Fruit fly (Drosophila melanogaster) whole organism, embryonic: ENCODE results near the gene CG7653.

Experiments
- Abd-B ChIP-seq: fragments of 200-800 bp; sonication (Bioruptor generic); optimal IDR thresholded peaks from 2 replicates; lab custom pipeline; 2018; ENCODE audit warnings: missing biosample characterization, mild to moderate bottlenecking, missing genetic modification characterization, moderate library complexity
- BtbVII ChIP-seq: fragments of 200-800 bp; sonication (Bioruptor generic); optimal IDR thresholded peaks from 3 replicates; lab custom pipeline; 2017; ENCODE audit warnings: missing biosample characterization, mild to moderate bottlenecking, missing genetic modification characterization
- CG10267 ChIP-seq: fragments of 200-800 bp; sonication (Bioruptor generic); optimal IDR thresholded peaks from 2 replicates; lab custom pipeline; 2018; ENCODE audit warnings: missing biosample characterization, mild to moderate bottlenecking, missing genetic modification characterization, moderate library complexity
- CG11093 ChIP-seq: fragments of 200-800 bp; sonication (Bioruptor generic); IDR thresholded peaks from 3 replicates; pipeline ENCODE4 v1.3.6; 2022; ENCODE audit warnings: missing biosample characterization, missing genetic modification characterization
- CG12219 ChIP-seq: fragments of 200-800 bp; sonication (Bioruptor generic); optimal IDR thresholded peaks from 3 replicates; lab custom pipeline; 2018; ENCODE audit warnings: missing biosample characterization, mild to moderate bottlenecking, missing genetic modification characterization
- CG12391 ChIP-seq: fragments of 200-800 bp; sonication (Bioruptor generic); optimal IDR thresholded peaks from 3 replicates; lab custom pipeline; 2018; ENCODE audit warnings: missing biosample characterization, mild to moderate bottlenecking, missing genetic modification characterization, moderate library complexity
- CG14667 ChIP-seq: fragments of 200-800 bp; sonication (Bioruptor generic); IDR thresholded peaks from 2 replicates; pipeline ENCODE4 v1.3.6; 2022; ENCODE audit warnings: missing biosample characterization, missing genetic modification characterization
- CG14860 ChIP-seq: fragments of 200-800 bp; sonication (Bioruptor generic); IDR thresholded peaks from 3 replicates; pipeline ENCODE4 v1.3.6; 2022; ENCODE audit warnings: missing biosample characterization, missing genetic modification characterization; ENCODE audit not compliant: partially characterized antibody
- CG16779 ChIP-seq: fragments of 200-800 bp; sonication (Bioruptor generic); IDR thresholded peaks from 2 replicates; pipeline ENCODE4 v1.3.6; 2022; ENCODE audit warnings: missing biosample characterization, missing genetic modification characterization
- CG16813 ChIP-seq: fragments of 200-800 bp; sonication (Bioruptor generic); IDR thresholded peaks from 3 replicates; pipeline ENCODE4 v1.3.6; 2022; ENCODE audit warnings: missing biosample characterization, missing genetic modification characterization; ENCODE audit not compliant: partially characterized antibody
- CG16863 ChIP-seq: fragments of 200-800 bp; sonication (Bioruptor generic); optimal IDR thresholded peaks from 3 replicates; lab custom pipeline; 2016; ENCODE audit warnings: missing biosample characterization, missing genetic modification characterization
- CG17328 ChIP-seq: fragments of 200-800 bp; sonication (Bioruptor generic); IDR thresholded peaks from 2 replicates; pipeline ENCODE4 v1.3.6; 2022; ENCODE audit warnings: missing biosample characterization, missing genetic modification characterization
- CG17359 ChIP-seq: fragments of 200-800 bp; sonication (Bioruptor generic); optimal IDR thresholded peaks from 3 replicates; lab custom pipeline; 2018; ENCODE audit warnings: missing biosample characterization, mild to moderate bottlenecking, missing genetic modification characterization, moderate library complexity
- CG1792 ChIP-seq: fragments of 200-800 bp; sonication (Bioruptor generic); optimal IDR thresholded peaks from 2 replicates; lab custom pipeline; 2016; ENCODE audit warnings: missing biosample characterization, missing genetic modification characterization
- CG18599 ChIP-seq: fragments of 200-800 bp; sonication (Bioruptor generic); optimal IDR thresholded peaks from 3 replicates; lab custom pipeline; 2017; ENCODE audit warnings: missing biosample characterization, missing genetic modification characterization, mild to moderate bottlenecking, moderate library complexity, missing genetic modification reagents
- CG2678 ChIP-seq: fragments of 200-800 bp; sonication (Bioruptor generic); optimal IDR thresholded peaks from 3 replicates; lab custom pipeline; 2019; ENCODE audit warnings: missing biosample characterization, mild to moderate bottlenecking, missing genetic modification characterization, moderate library complexity
- CG32532 ChIP-seq: fragments of 200-800 bp; sonication (Bioruptor generic); IDR thresholded peaks from 2 replicates; pipeline ENCODE4 v1.3.6; 2022; ENCODE audit warnings: missing biosample characterization, missing genetic modification characterization
- CG4282 ChIP-seq: fragments of 200-800 bp; sonication (Bioruptor generic); optimal IDR thresholded peaks from 2 replicates; lab custom pipeline; 2016; ENCODE audit warnings: missing biosample characterization, missing genetic modification characterization
- CG9437 ChIP-seq: fragments of 200-800 bp; sonication (Bioruptor generic); optimal IDR thresholded peaks from 2 replicates; lab custom pipeline; 2018; ENCODE audit warnings: missing biosample characterization, mild to moderate bottlenecking, missing genetic modification characterization
- Camta ChIP-seq: fragments of 200-800 bp; sonication (Bioruptor generic); optimal IDR thresholded peaks from 2 replicates; lab custom pipeline; 2016; ENCODE audit warnings: missing biosample characterization, missing genetic modification characterization
- Chrac-16 ChIP-seq: fragments of 200-800 bp; sonication (Bioruptor generic); optimal IDR thresholded peaks from 3 replicates; lab custom pipeline; 2016; ENCODE audit warnings: missing biosample characterization, missing genetic modification characterization
- Eip74EF ChIP-seq, 2 experiments: fragments of 200-800 bp in 1 of 2; fragments of >200 bp in 1 of 2; sonication (Bioruptor generic) in 1 of 2; optimal IDR thresholded peaks; 2 replicates each; lab custom pipeline; 2017 to 2019; ENCODE audit warnings: missing biosample characterization in 2 of 2, missing genetic modification characterization in 2 of 2, mild to moderate bottlenecking in 1 of 2, moderate library complexity in 1 of 2
- Fer3 ChIP-seq: fragments of 200-800 bp; sonication (Bioruptor generic); optimal IDR thresholded peaks from 2 replicates; lab custom pipeline; 2018; ENCODE audit warnings: missing biosample characterization, mild to moderate bottlenecking, missing genetic modification characterization, moderate library complexity
- HmgD ChIP-seq: fragments of 200-800 bp; sonication (Bioruptor generic); optimal IDR thresholded peaks from 3 replicates; lab custom pipeline; 2016; ENCODE audit warnings: missing biosample characterization, missing genetic modification characterization
- Hr51 ChIP-seq, 2 experiments: fragments of 200-800 bp; sonication (Bioruptor generic); optimal IDR thresholded peaks; 2 replicates in 1 of 2; 3 replicates in 1 of 2; lab custom pipeline; 2016 to 2018; ENCODE audit warnings: missing biosample characterization in 2 of 2, missing genetic modification characterization in 2 of 2, mild to moderate bottlenecking in 1 of 2, moderate library complexity in 1 of 2
- Lim3 ChIP-seq: fragments of 200-800 bp; sonication (Bioruptor generic); IDR thresholded peaks from 2 replicates; pipeline ENCODE4 v1.3.6; 2022; ENCODE audit warnings: missing biosample characterization, missing genetic modification characterization
- MBD-R2 ChIP-seq: fragments of 200-800 bp; sonication (Bioruptor generic); IDR thresholded peaks from 2 replicates; pipeline ENCODE4 v1.3.6; 2022; ENCODE audit warnings: missing biosample characterization, missing genetic modification characterization
- Ssrp ChIP-seq: fragments of 200-800 bp; sonication (Bioruptor generic); optimal IDR thresholded peaks from 2 replicates; lab custom pipeline; 2018; ENCODE audit warnings: missing biosample characterization, mild to moderate bottlenecking, missing genetic modification characterization, moderate library complexity
- Xrp1 ChIP-seq: fragments of 200-800 bp; sonication (Bioruptor generic); IDR thresholded peaks from 2 replicates; pipeline ENCODE4 v1.3.6; 2022; ENCODE audit warnings: missing biosample characterization, missing genetic modification characterization
- aop ChIP-seq: fragments of 200-800 bp; sonication (Bioruptor generic); IDR thresholded peaks from 2 replicates; pipeline ENCODE4 v1.3.6; 2022; ENCODE audit warnings: missing biosample characterization, missing genetic modification characterization
- caup ChIP-seq: fragments of 200-800 bp; sonication (Bioruptor generic); optimal IDR thresholded peaks from 3 replicates; lab custom pipeline; 2017; ENCODE audit warnings: missing biosample characterization, mild to moderate bottlenecking, missing genetic modification characterization, moderate library complexity; ENCODE audit not compliant: severe bottlenecking
- ci ChIP-seq: fragments of 200-800 bp; sonication (Bioruptor generic); IDR thresholded peaks from 3 replicates; pipeline ENCODE4 v1.3.6; 2022; ENCODE audit warnings: missing biosample characterization, missing genetic modification characterization
- corto ChIP-seq: fragments of 200-800 bp; sonication (Bioruptor generic); optimal IDR thresholded peaks from 2 replicates; lab custom pipeline; 2016; ENCODE audit warnings: missing biosample characterization, mild to moderate bottlenecking, missing genetic modification characterization, moderate library complexity
- cwo ChIP-seq: fragments of 200-800 bp; sonication (Bioruptor generic); optimal IDR thresholded peaks from 3 replicates; lab custom pipeline; 2017; ENCODE audit warnings: missing biosample characterization, missing genetic modification characterization, mild to moderate bottlenecking, moderate library complexity, missing genetic modification reagents
- dan ChIP-seq: fragments of 200-800 bp; sonication (Bioruptor generic); IDR thresholded peaks from 2 replicates; pipeline ENCODE4 v1.3.6; 2022; ENCODE audit warnings: missing biosample characterization, missing genetic modification characterization
- dm ChIP-seq: fragments of 200-800 bp; sonication (Bioruptor generic); optimal IDR thresholded peaks from 3 replicates; lab custom pipeline; 2016; ENCODE audit warnings: missing biosample characterization, missing genetic modification characterization
- dmrt99B ChIP-seq: fragments of 200-800 bp; sonication (Bioruptor generic); optimal IDR thresholded peaks from 2 replicates; lab custom pipeline; 2018; ENCODE audit warnings: missing biosample characterization, mild to moderate bottlenecking, missing genetic modification characterization, moderate library complexity
- jumu ChIP-seq: fragments of 200-800 bp; sonication (Bioruptor generic); optimal IDR thresholded peaks from 3 replicates; lab custom pipeline; 2016; ENCODE audit warnings: missing biosample characterization, missing genetic modification characterization
- lbe ChIP-seq: fragments of 200-800 bp; sonication (Bioruptor generic); optimal IDR thresholded peaks from 2 replicates; lab custom pipeline; 2016; ENCODE audit warnings: missing biosample characterization, mild to moderate bottlenecking, missing genetic modification characterization
- lola ChIP-seq, 3 experiments: fragments of >200 bp in 2 of 3; fragments of 200-800 bp in 1 of 3; sonication (Bioruptor generic) in 1 of 3; optimal IDR thresholded peaks; 2 replicates each; lab custom pipeline; 2017 to 2019; ENCODE audit warnings: missing biosample characterization in 3 of 3, missing genetic modification characterization in 3 of 3, mild to moderate bottlenecking in 1 of 3, moderate library complexity in 1 of 3
- repo ChIP-seq: fragments of 200-800 bp; sonication (Bioruptor generic); optimal IDR thresholded peaks from 2 replicates; lab custom pipeline; 2016; ENCODE audit warnings: missing biosample characterization, missing genetic modification characterization
- run ChIP-seq: fragments of 200-800 bp; sonication (Bioruptor generic); optimal IDR thresholded peaks from 3 replicates; lab custom pipeline; 2018; ENCODE audit warnings: missing biosample characterization, mild to moderate bottlenecking, missing genetic modification characterization
- sisA ChIP-seq: fragments of 200-800 bp; sonication (Bioruptor generic); IDR thresholded peaks from 2 replicates; pipeline ENCODE4 v1.3.6; 2022; ENCODE audit warnings: missing biosample characterization, missing genetic modification characterization
- slou ChIP-seq: fragments of 200-800 bp; sonication (Bioruptor generic); optimal IDR thresholded peaks from 3 replicates; lab custom pipeline; 2016; ENCODE audit warnings: missing biosample characterization, missing genetic modification characterization
- slp2 ChIP-seq: fragments of 200-800 bp; sonication (Bioruptor generic); optimal IDR thresholded peaks from 2 replicates; lab custom pipeline; 2016; ENCODE audit warnings: missing biosample characterization, missing genetic modification characterization
- unc-4 ChIP-seq: fragments of 200-800 bp; sonication (Bioruptor generic); IDR thresholded peaks from 2 replicates; pipeline ENCODE4 v1.3.6; 2022; ENCODE audit warnings: missing biosample characterization, missing genetic modification characterization; ENCODE audit not compliant: partially characterized antibody
- vnd ChIP-seq: fragments of 200-800 bp; sonication (Bioruptor generic); IDR thresholded peaks from 3 replicates; pipeline ENCODE4 v1.3.6; 2022; ENCODE audit warnings: missing biosample characterization, missing genetic modification characterization; ENCODE audit not compliant: partially characterized antibody
- wdn ChIP-seq: fragments of 200-800 bp; sonication (Bioruptor generic); IDR thresholded peaks from 2 replicates; pipeline ENCODE4 v1.3.6; 2022; ENCODE audit warnings: missing biosample characterization, missing genetic modification characterization

CG7653 gene

DNA sequence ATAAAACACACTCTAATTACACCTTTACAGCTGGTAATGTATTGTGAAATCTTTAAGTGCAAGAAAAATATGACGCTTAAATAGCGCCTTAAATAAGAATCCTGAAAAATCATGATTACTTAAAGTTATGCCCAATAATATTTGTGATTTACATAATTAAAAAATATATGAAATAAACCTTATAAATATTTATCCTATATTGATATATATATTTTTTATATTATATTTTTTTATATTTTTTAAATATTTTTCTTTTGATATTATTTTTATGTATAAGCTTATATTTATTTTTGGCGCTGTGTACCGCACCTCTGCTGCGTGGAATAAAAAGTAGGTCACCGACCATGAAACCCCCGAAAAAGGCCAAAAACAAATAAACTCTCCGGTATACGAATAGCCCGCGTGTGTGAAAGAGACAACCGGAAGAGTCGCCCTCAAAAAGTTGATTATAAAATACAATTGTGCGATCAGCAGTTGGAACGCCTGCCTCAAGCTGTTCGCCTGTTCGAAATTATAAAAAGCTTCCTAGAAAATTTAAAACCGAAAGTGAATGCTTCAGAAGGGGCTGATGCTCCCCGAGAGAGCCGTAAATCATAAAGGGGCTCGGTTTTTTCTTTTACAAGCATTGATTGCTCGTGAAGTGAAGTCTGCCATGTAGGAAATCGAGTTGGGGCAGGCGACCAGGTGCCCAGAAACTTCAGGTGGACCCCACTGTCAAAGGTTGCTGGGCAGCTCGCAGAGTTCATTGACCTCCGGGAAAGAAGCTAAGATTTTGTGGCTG, 28.7 kb upstream of the CG7653 start (continued):
- peak; percentile 75 for TF ChIP-seq CG2678 (tag; lab: Kevin White, UChicago)
- 0 out of 2 replicates have a peak, but pooled peaks have one; percentile 20 for TF ChIP-seq unc-4 (GFP tag; lab: Robert Waterston, UW)
- peak; percentile 71 for TF ChIP-seq CG17359 (tag; lab: Kevin White, UChicago)
- peak; percentile 79 for TF ChIP-seq CG9437 (GFP tag; lab: Kevin White, UChicago)
- TF ChIP-seq Xrp1 (GFP tag; lab: Robert Waterston, UW): peak; percentile 27; the same call in 1 of the 2 replicates
- TF ChIP-seq Fer3 (tag; lab: Kevin White, UChicago): peak; percentile 36
- TF ChIP-seq CG17328 (GFP tag; lab: Robert Waterston, UW): no peak; the same call in 1 of the 2 replicates
- TF ChIP-seq repo (GFP tag; lab: Kevin White, UChicago): no peak
- TF ChIP-seq MBD-R2: no peak
- TF ChIP-seq CG32532 (GFP tag; lab: Robert Waterston, UW): peak; percentile 25; the same call in 1 of the 2 replicates
- TF ChIP-seq Abd-B (GFP tag; lab: Kevin White, UChicago): peak; percentile 12
- no peak for TF ChIP-seq Lim3 (GFP tag; lab: Robert Waterston, UW)
- TF ChIP-seq Eip74EF (GFP tag; optimal IDR thresholded peaks at IDR 0.05; lab: Kevin White, UChicago): peak in 1 of 2 experiments; percentile 99
- TF ChIP-seq aop (GFP tag; lab: Robert Waterston, UW): peak; percentile 86
- TF ChIP-seq CG14860 (GFP tag; lab: Robert Waterston, UW): 0 out of 3 replicates have a peak, but pooled peaks have one; percentile 8
- no peak for TF ChIP-seq CG16813 (GFP tag; lab: Robert Waterston, UW)
- TF ChIP-seq vnd (GFP tag; lab: Robert Waterston, UW): no peak
- TF ChIP-seq CG11093 (GFP tag; lab: Robert Waterston, UW): no peak
- no peak for TF ChIP-seq CG12219
- TF ChIP-seq CG12391: peak; percentile 67
- TF ChIP-seq CG4282 (GFP tag; lab: Kevin White, UChicago): no peak
- no peak for TF ChIP-seq CG16779 (GFP tag; lab: Robert Waterston, UW)
- no peak for TF ChIP-seq dan (GFP tag; lab: Robert Waterston, UW)
- TF ChIP-seq slou (GFP tag; lab: Kevin White, UChicago): no peak
- no peak for TF ChIP-seq CG1792 (GFP tag; lab: Kevin White, UChicago)
- peak; percentile 43 for TF ChIP-seq CG18599 (GFP tag; lab: Kevin White, UChicago)
- TF ChIP-seq Camta (GFP tag; lab: Kevin White, UChicago): no peak
- TF ChIP-seq dm (GFP tag; lab: Kevin White, UChicago): peak; percentile 12
- TF ChIP-seq jumu (GFP tag; lab: Kevin White, UChicago): no peak
- peak; percentile 53 for TF ChIP-seq CG10267
- TF ChIP-seq lola (GFP tag; optimal IDR thresholded peaks at IDR 0.05; lab: Kevin White, UChicago): peak in 1 of 3 experiments; percentile 43
- no peak for TF ChIP-seq CG16863 (GFP tag; lab: Kevin White, UChicago)
- TF ChIP-seq Ssrp (tag; lab: Kevin White, UChicago): peak; percentile 73
- TF ChIP-seq slp2: no peak
- TF ChIP-seq Chrac-16: no peak
- TF ChIP-seq CG14667 (GFP tag; lab: Robert Waterston, UW): no peak
- no peak for TF ChIP-seq corto (GFP tag; lab: Kevin White, UChicago)
- TF ChIP-seq BtbVII (GFP tag; lab: Kevin White, UChicago): peak; percentile 9
- peak; percentile 42 for TF ChIP-seq caup (GFP tag; lab: Kevin White, UChicago)
- TF ChIP-seq run (tag; lab: Kevin White, UChicago): peak; percentile 47
- TF ChIP-seq Hr51 (GFP tag; optimal IDR thresholded peaks at IDR 0.05; lab: Kevin White, UChicago): peak in 1 of 2 experiments; percentile 86
- TF ChIP-seq cwo: peak; percentile 73
- TF ChIP-seq wdn (GFP tag; lab: Robert Waterston, UW): no peak
- TF ChIP-seq ci: peak; percentile 75
- peak; percentile 50 for TF ChIP-seq HmgD (GFP tag; lab: Kevin White, UChicago)
- peak; percentile 70 for TF ChIP-seq dmrt99B
- TF ChIP-seq lbe (GFP tag; lab: Kevin White, UChicago): no peak
- TF ChIP-seq sisA (GFP tag; lab: Robert Waterston, UW): no peak
